Worm (Caenorhabditis elegans): ENCODE data around the gene T03F6.3.

DNA sequence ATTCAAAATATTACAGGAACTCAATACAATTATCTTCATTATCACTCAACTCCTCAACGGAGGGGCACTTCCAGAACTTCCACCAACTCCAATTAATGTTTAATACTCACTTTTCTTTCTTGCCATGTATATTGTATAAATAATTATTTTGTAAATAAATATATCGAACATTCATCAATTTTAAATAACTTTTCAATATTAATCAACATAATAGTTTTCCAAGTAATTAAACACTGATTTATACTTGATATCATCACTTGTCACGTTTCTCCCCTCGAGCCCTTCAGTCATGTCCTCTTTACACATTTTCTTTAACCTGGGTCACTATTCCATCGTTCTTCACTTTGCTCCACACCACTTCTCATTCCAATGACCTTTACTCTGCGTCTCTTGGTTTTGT lies 13.7 kb downstream of the T03F6.3 start, which contains the start of gene mig-18:
- TF ChIP-seq him-1 (tag; optimal IDR thresholded peaks at IDR 0.05) (no peak), dao-5 (tag; optimal IDR thresholded peaks at IDR 0.05) (no peak), W03F9.2 (tag; optimal IDR thresholded peaks at IDR 0.05) (no peak)

Data from whole organism, L4/young adult.